Worm (Caenorhabditis elegans): ENCODE data around the gene srw-3.

- TF ChIP-seq unc-62 (GFP tag; optimal IDR thresholded peaks at IDR 0.05) (no peak), unc-120 (tag; optimal IDR thresholded peaks at IDR 0.05; ENCODE audit: poor library complexity, severe bottlenecking) (no peak), ceh-83 (GFP tag; optimal IDR thresholded peaks at IDR 0.05) (no peak), nhr-76 (tag; optimal IDR thresholded peaks at IDR 0.05) (no peak), snpc-4 (tag; optimal IDR thresholded peaks at IDR 0.05) (no peak), lin-13 (tag; optimal IDR thresholded peaks at IDR 0.05) (no peak), flh-1 (GFP tag; optimal IDR thresholded peaks at IDR 0.05) (no peak), lsy-2 (tag; optimal IDR thresholded peaks at IDR 0.05) (no peak), ces-1 (GFP tag; optimal IDR thresholded peaks at IDR 0.05) (no peak)
These were observed 32.3 kb downstream of the srw-3 start, which contains the start of gene srr-9 for ce11 chrV:7737710-7738109.
